Fruit fly (Drosophila melanogaster): ENCODE data around the gene UQCR-14L.

Gene UQCR-14L

DNA sequence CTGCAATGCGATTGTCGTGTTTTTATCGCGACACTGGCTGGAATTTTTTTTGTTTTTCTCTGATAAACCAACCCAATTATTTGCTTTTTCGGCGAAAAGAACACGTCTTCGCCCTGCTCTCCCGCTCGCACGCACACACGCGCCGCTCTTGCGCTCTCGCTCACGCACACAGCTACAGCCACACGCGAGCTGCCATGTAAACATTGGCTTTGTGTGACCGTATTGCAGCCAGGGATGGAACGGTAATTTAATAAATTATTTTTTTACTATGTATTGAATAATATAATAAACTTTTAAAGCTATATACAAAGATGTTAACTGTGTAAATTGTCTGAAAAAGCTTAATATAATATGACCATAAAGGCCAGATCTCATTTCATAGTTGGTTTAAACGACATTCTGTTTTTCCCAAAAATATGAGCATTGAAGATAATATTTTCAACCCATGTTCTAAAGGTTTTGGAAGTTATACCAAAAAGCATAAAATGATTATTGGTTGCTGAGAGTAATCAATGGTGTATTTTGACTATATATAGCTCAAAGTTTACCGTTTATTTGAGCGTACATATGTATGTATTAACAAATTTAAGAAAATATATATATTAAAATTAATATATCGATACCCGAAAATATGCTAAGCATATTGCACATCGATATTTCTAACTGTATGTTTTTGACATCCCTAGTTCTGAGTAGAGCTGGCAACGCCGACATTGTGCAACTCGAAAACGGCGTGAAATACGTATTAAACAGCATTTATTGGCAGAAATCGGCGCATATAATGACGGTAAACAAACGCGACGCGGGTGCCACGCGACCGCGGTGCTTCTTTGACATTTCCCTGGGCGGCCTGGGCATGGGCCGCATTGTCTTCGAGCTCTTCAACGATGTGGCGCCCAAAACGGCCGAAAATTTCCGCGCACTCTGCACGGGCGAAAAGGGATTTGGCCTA is 46.1 kb downstream of the UQCR-14L start, which contains the start of the genes Gfat2 and Moca-cyp (continued):
- TF ChIP-seq dsx (GFP tag; optimal IDR thresholded peaks at IDR 0.05; ENCODE audit: poor library complexity, severe bottlenecking): peak; percentile 44
- TF ChIP-seq esn (GFP tag; optimal IDR thresholded peaks at IDR 0.05): peak; percentile 49
- TF ChIP-seq Gug (GFP tag; IDR thresholded peaks at IDR 0.05): peak; percentile 36; the same call in 1 of the 2 replicates
- TF ChIP-seq Hr39 (GFP tag; optimal IDR thresholded peaks at IDR 0.05): peak; percentile 33
- TF ChIP-seq CG10669 (GFP tag; optimal IDR thresholded peaks at IDR 0.05): peak; percentile 53
- peak; percentile 52 for TF ChIP-seq CG8632 (GFP tag; optimal IDR thresholded peaks at IDR 0.05)
- peak; percentile 3 for TF ChIP-seq Eip75B (GFP tag; optimal IDR thresholded peaks at IDR 0.05)
- peak; percentile 77 for TF ChIP-seq OdsH (GFP tag; optimal IDR thresholded peaks at IDR 0.05)
- TF ChIP-seq net (GFP tag; optimal IDR thresholded peaks at IDR 0.05): peak; percentile 27
- peak; percentile 99 for TF ChIP-seq fkh (GFP tag; optimal IDR thresholded peaks at IDR 0.05)
- peak; percentile 57 for TF ChIP-seq Sox15 (GFP tag; optimal IDR thresholded peaks at IDR 0.05)
- TF ChIP-seq CG9139 (GFP tag; optimal IDR thresholded peaks at IDR 0.05): no peak
- TF ChIP-seq vri (GFP tag; optimal IDR thresholded peaks at IDR 0.05): peak; percentile 13
- peak; percentile 85 for TF ChIP-seq Eip78C (GFP tag)
- TF ChIP-seq CG31627 (GFP tag; optimal IDR thresholded peaks at IDR 0.05): peak; percentile 25
- no peak for TF ChIP-seq fd85E (GFP tag; optimal IDR thresholded peaks at IDR 0.05)
- peak; percentile 26 for TF ChIP-seq CG8319 (GFP tag; optimal IDR thresholded peaks at IDR 0.05)
- TF ChIP-seq Ets21C (GFP tag; optimal IDR thresholded peaks at IDR 0.05): no peak
- peak; percentile 64 for TF ChIP-seq CG32006 (GFP tag; optimal IDR thresholded peaks at IDR 0.05)
- peak; percentile 40 for TF ChIP-seq topi (GFP tag; optimal IDR thresholded peaks at IDR 0.05)
- TF ChIP-seq CG34406 (GFP tag; optimal IDR thresholded peaks at IDR 0.05): peak; percentile 53
- TF ChIP-seq Blimp-1 (GFP tag; optimal IDR thresholded peaks at IDR 0.05): peak; percentile 12
- peak; percentile 9 for TF ChIP-seq dac (GFP tag; optimal IDR thresholded peaks at IDR 0.05)

- TF ChIP-seq dac (GFP tag; optimal IDR thresholded peaks at IDR 0.05) (no peak), cyc (GFP tag; optimal IDR thresholded peaks at IDR 0.05) (peak; percentile 9), CG8632 (GFP tag; optimal IDR thresholded peaks at IDR 0.05) (no peak), Sox102F (GFP tag; optimal IDR thresholded peaks at IDR 0.05) (no peak), Lpt (GFP tag; optimal IDR thresholded peaks at IDR 0.05) (peak; percentile 11), Sox15 (GFP tag; optimal IDR thresholded peaks at IDR 0.05) (no peak), CG3032 (tag; optimal IDR thresholded peaks at IDR 0.05) (no peak), CG6276 (GFP tag; optimal IDR thresholded peaks at IDR 0.05) (peak; percentile 51), net (GFP tag; optimal IDR thresholded peaks at IDR 0.05) (no peak), ss (GFP tag; optimal IDR thresholded peaks at IDR 0.05) (no peak), Hr38 (GFP tag; optimal IDR thresholded peaks at IDR 0.05) (no peak), lz (GFP tag; optimal IDR thresholded peaks at IDR 0.05) (peak; percentile 33), Hr39 (GFP tag; optimal IDR thresholded peaks at IDR 0.05) (peak; percentile 22), Smox (GFP tag; optimal IDR thresholded peaks at IDR 0.05) (no peak), pdm3 (GFP tag; optimal IDR thresholded peaks at IDR 0.05) (peak; percentile 8), CG11294 (GFP tag; IDR thresholded peaks at IDR 0.05) (peak; percentile 21; the same call in 1 of the 2 replicates), CG10631 (GFP tag; optimal IDR thresholded peaks at IDR 0.05) (no peak), Eip78C (GFP tag) (peak; percentile 60), Eip93F (GFP tag; optimal IDR thresholded peaks at IDR 0.05) (no peak), CG11902 (GFP tag; optimal IDR thresholded peaks at IDR 0.05) (no peak), fd59A (GFP tag; optimal IDR thresholded peaks at IDR 0.05) (no peak), acj6 (GFP tag; optimal IDR thresholded peaks at IDR 0.05) (peak; percentile 5), CG6808 (GFP tag; optimal IDR thresholded peaks at IDR 0.05) (no peak), CG11762 (GFP tag; optimal IDR thresholded peaks at IDR 0.05; ENCODE audit: insufficient read depth) (no peak), CG7368 (GFP tag; optimal IDR thresholded peaks at IDR 0.05) (no peak), CG31627 (GFP tag; optimal IDR thresholded peaks at IDR 0.05) (no peak), CG32006 (GFP tag; optimal IDR thresholded peaks at IDR 0.05) (peak; percentile 14), spab (GFP tag; optimal IDR thresholded peaks at IDR 0.05) (no peak), OdsH (GFP tag; optimal IDR thresholded peaks at IDR 0.05) (peak; percentile 35), CG8319 (GFP tag; optimal IDR thresholded peaks at IDR 0.05) (no peak), CG6792 (GFP tag; optimal IDR thresholded peaks at IDR 0.05) (peak; percentile 25), achi (GFP tag; optimal IDR thresholded peaks at IDR 0.05) (no peak), CG9139 (GFP tag; optimal IDR thresholded peaks at IDR 0.05) (no peak), Blimp-1 (GFP tag; optimal IDR thresholded peaks at IDR 0.05) (no peak), salr (GFP tag; optimal IDR thresholded peaks at IDR 0.05) (no peak)
Measured at dm6 chr3R:28340606-28340999, 46.8 kb downstream of the UQCR-14L start.
